Worm (Caenorhabditis elegans) whole organism, L2 larva: ENCODE results near the gene cest-19.

Experiments
- ama-1 ChIP-seq: fragments of 150-350 bp; optimal IDR thresholded peaks from 2 replicates; lab custom pipeline; 2018; ENCODE audit warnings: inconsistent platforms
- blmp-1 ChIP-seq: sonication (generic microtip); optimal IDR thresholded peaks from 2 replicates; lab custom pipeline; 2017; ENCODE audit warnings: missing genetic modification characterization, mild to moderate bottlenecking, missing compliant biosample characterization, antibody characterized with exemption, moderate library complexity; ENCODE audit not compliant: insufficient read depth
- lin-13 ChIP-seq: fragments of 150-350 bp; optimal IDR thresholded peaks from 2 replicates; lab custom pipeline; 2014; ENCODE audit warnings: missing biosample characterization, missing genetic modification reagents, missing genetic modification characterization
- lin-39 ChIP-seq: fragments of 150-350 bp; optimal IDR thresholded peaks from 2 replicates; lab custom pipeline; 2014; ENCODE audit warnings: missing biosample characterization, missing genetic modification reagents, missing genetic modification characterization
- mdl-1 ChIP-seq, 2 experiments: fragments of 150-350 bp in 1 of 2; sonication (generic microtip) in 1 of 2; optimal IDR thresholded peaks; 2 replicates each; lab custom pipeline; 2017; ENCODE audit warnings: missing biosample characterization in 2 of 2, missing genetic modification characterization in 2 of 2
- nhr-77 ChIP-seq: fragments of 150-350 bp; optimal IDR thresholded peaks from 2 replicates; lab custom pipeline; 2014; ENCODE audit warnings: missing biosample characterization, missing genetic modification characterization
- sma-9 ChIP-seq, 2 experiments: fragments of 150-350 bp in 1 of 2; sonication (generic microtip) in 1 of 2; optimal IDR thresholded peaks; 2 replicates each; lab custom pipeline; 2014 to 2016; ENCODE audit warnings: missing genetic modification characterization in 2 of 2, mild to moderate bottlenecking in 1 of 2, missing biosample characterization in 1 of 2, missing compliant biosample characterization in 1 of 2, missing genetic modification reagents in 1 of 2, moderate library complexity in 1 of 2
- snpc-4 ChIP-seq: fragments of 150-350 bp; optimal IDR thresholded peaks from 2 replicates; lab custom pipeline; 2014; ENCODE audit warnings: missing biosample characterization, missing genetic modification characterization
- unc-39 ChIP-seq: fragments of 150-350 bp; optimal IDR thresholded peaks from 2 replicates; lab custom pipeline; 2014; ENCODE audit warnings: missing biosample characterization, missing genetic modification characterization
- zag-1 ChIP-seq: fragments of 150-350 bp; optimal IDR thresholded peaks from 2 replicates; lab custom pipeline; 2014; ENCODE audit warnings: missing biosample characterization, missing genetic modification characterization

- no peak for TF ChIP-seq ama-1 (lab: Kevin White, UChicago)
- no peak for TF ChIP-seq snpc-4 (tag; lab: Kevin White, UChicago)
- TF ChIP-seq nhr-77 (tag; lab: Kevin White, UChicago) = no peak
- TF ChIP-seq unc-39 (tag; lab: Kevin White, UChicago) = no peak
- TF ChIP-seq zag-1 (tag; lab: Kevin White, UChicago) = no peak
- TF ChIP-seq blmp-1 (tag; lab: Kevin White, UChicago) = no peak
- no peak for TF ChIP-seq lin-39 (tag; lab: Kevin White, UChicago)
- TF ChIP-seq sma-9 (GFP tag; optimal IDR thresholded peaks at IDR 0.05; lab: Kevin White, UChicago) = no peak
- TF ChIP-seq sma-9 (tag; optimal IDR thresholded peaks at IDR 0.05; lab: Kevin White, UChicago) = no peak
- TF ChIP-seq lin-13 (GFP tag; lab: Kevin White, UChicago) = no peak
- TF ChIP-seq mdl-1 (tag; optimal IDR thresholded peaks at IDR 0.05; lab: Kevin White, UChicago) = no peak
Measured at ce11 chrX:6988212-6988611, 47.6 kb downstream of the cest-19 start.
